Worm (Caenorhabditis elegans) whole organism, mixed stage, embryonic: ENCODE data around the gene F21D9.4.

ENCODE experiments used
- elt-3 ChIP-seq: fragments of 150-350 bp; optimal IDR thresholded peaks from 2 replicates; lab custom pipeline; 2014; ENCODE audit warnings: missing biosample characterization, missing genetic modification characterization
- lin-13 ChIP-seq: fragments of 150-350 bp; optimal IDR thresholded peaks from 2 replicates; lab custom pipeline; 2014; ENCODE audit warnings: missing biosample characterization, missing genetic modification characterization
- nhr-12 ChIP-seq: fragments of 150-350 bp; optimal IDR thresholded peaks from 2 replicates; lab custom pipeline; 2014; ENCODE audit warnings: missing biosample characterization, missing genetic modification characterization
- unc-62 ChIP-seq: fragments of 150-350 bp; optimal IDR thresholded peaks from 2 replicates; lab custom pipeline; 2014; ENCODE audit warnings: missing biosample characterization, missing genetic modification reagents, missing genetic modification characterization

- TF ChIP-seq lin-13 (tag; lab: Kevin White, UChicago) (no peak), elt-3 (no peak), nhr-12 (no peak), unc-62 (no peak)
Measured at ce11 chrV:19279888-19280287, 26.3 kb downstream of the F21D9.4 start, which contains the start of gene F21D9.8.
